Fruit fly (Drosophila melanogaster) whole organism, prepupa: ENCODE data around the gene ATPsynCF6.

Source experiments
- Blimp-1 ChIP-seq: fragments of 200-800 bp; sonication (Bioruptor generic); optimal IDR thresholded peaks from 3 replicates; lab custom pipeline; 2017; ENCODE audit warnings: missing biosample characterization, missing genetic modification characterization, mild to moderate bottlenecking, moderate library complexity, missing genetic modification reagents
- CG10631 ChIP-seq: fragments of 200-800 bp; sonication (Bioruptor generic); optimal IDR thresholded peaks from 2 replicates; lab custom pipeline; 2016; ENCODE audit warnings: missing biosample characterization, missing genetic modification characterization
- CG10669 ChIP-seq: fragments of 200-800 bp; sonication (Bioruptor generic); optimal IDR thresholded peaks from 3 replicates; lab custom pipeline; 2018; ENCODE audit warnings: missing biosample characterization, mild to moderate bottlenecking, missing genetic modification characterization, moderate library complexity
- CG11294 ChIP-seq: fragments of 200-800 bp; sonication (Bioruptor generic); IDR thresholded peaks from 2 replicates; pipeline ENCODE4 v1.3.6; 2022; ENCODE audit warnings: missing biosample characterization, missing genetic modification characterization
- CG11762 ChIP-seq: fragments of 200-800 bp; sonication (Bioruptor generic); optimal IDR thresholded peaks from 3 replicates; lab custom pipeline; 2016; ENCODE audit warnings: missing biosample characterization, missing genetic modification characterization; ENCODE audit not compliant: insufficient read depth
- CG15336 ChIP-seq: fragments of 200-800 bp; sonication (Bioruptor generic); IDR thresholded peaks from 2 replicates; pipeline ENCODE4 v1.3.6; 2022; ENCODE audit warnings: missing biosample characterization, missing genetic modification characterization
- CG1621 ChIP-seq: fragments of 200-800 bp; sonication (Bioruptor generic); optimal IDR thresholded peaks from 3 replicates; lab custom pipeline; 2018; ENCODE audit warnings: missing biosample characterization, mild to moderate bottlenecking, missing genetic modification characterization
- CG16779 ChIP-seq: fragments of 200-800 bp; sonication (Bioruptor generic); optimal IDR thresholded peaks from 3 replicates; lab custom pipeline; 2017; ENCODE audit warnings: missing biosample characterization, mild to moderate bottlenecking, missing genetic modification characterization
- CG3032 ChIP-seq: fragments of 200-800 bp; optimal IDR thresholded peaks from 2 replicates; lab custom pipeline; 2019; ENCODE audit warnings: missing biosample characterization, mild to moderate bottlenecking, missing genetic modification characterization, moderate library complexity
- CG32006 ChIP-seq: fragments of 200-800 bp; sonication (Bioruptor generic); optimal IDR thresholded peaks from 3 replicates; lab custom pipeline; 2017; ENCODE audit warnings: missing biosample characterization, mild to moderate bottlenecking, missing genetic modification characterization
- CG34406 ChIP-seq: fragments of 200-800 bp; sonication (Bioruptor generic); optimal IDR thresholded peaks from 3 replicates; lab custom pipeline; 2016; ENCODE audit warnings: missing biosample characterization, missing genetic modification characterization
- CG3919 ChIP-seq: fragments of 200-800 bp; sonication (Bioruptor generic); optimal IDR thresholded peaks from 3 replicates; lab custom pipeline; 2016; ENCODE audit warnings: missing biosample characterization, missing genetic modification characterization
- CG4318 ChIP-seq: fragments of 200-800 bp; sonication (Bioruptor generic); optimal IDR thresholded peaks from 3 replicates; lab custom pipeline; 2017; ENCODE audit warnings: missing biosample characterization, mild to moderate bottlenecking, missing genetic modification characterization
- CG6163 ChIP-seq: fragments of 200-800 bp; sonication (Bioruptor generic); IDR thresholded peaks from 3 replicates; pipeline ENCODE4 v1.3.6; 2022; ENCODE audit warnings: missing biosample characterization, missing genetic modification characterization
- CG6792 ChIP-seq: fragments of 200-800 bp; sonication (Bioruptor generic); optimal IDR thresholded peaks from 3 replicates; lab custom pipeline; 2016; ENCODE audit warnings: missing biosample characterization, missing genetic modification characterization
- CG6808 ChIP-seq: fragments of 200-800 bp; sonication (Bioruptor generic); optimal IDR thresholded peaks from 3 replicates; lab custom pipeline; 2017; ENCODE audit warnings: missing biosample characterization, missing genetic modification characterization, mild to moderate bottlenecking, moderate library complexity, missing genetic modification reagents
- CG6854 ChIP-seq: fragments of 200-800 bp; sonication (Bioruptor generic); optimal IDR thresholded peaks from 2 replicates; lab custom pipeline; 2017; ENCODE audit warnings: missing biosample characterization, mild to moderate bottlenecking, missing genetic modification characterization
- CG7368 ChIP-seq: fragments of 200-800 bp; sonication (Bioruptor generic); optimal IDR thresholded peaks from 3 replicates; lab custom pipeline; 2016; ENCODE audit warnings: missing biosample characterization, missing genetic modification characterization
- CG8119 ChIP-seq: fragments of 200-800 bp; sonication (Bioruptor generic); IDR thresholded peaks from 3 replicates; pipeline ENCODE4 v1.3.6; 2022; ENCODE audit warnings: missing biosample characterization, missing genetic modification characterization
- CG8319 ChIP-seq: fragments of 200-800 bp; sonication (Bioruptor generic); optimal IDR thresholded peaks from 3 replicates; lab custom pipeline; 2016; ENCODE audit warnings: missing biosample characterization, missing genetic modification characterization
- CG8632 ChIP-seq: fragments of 200-800 bp; sonication (Bioruptor generic); optimal IDR thresholded peaks from 3 replicates; lab custom pipeline; 2016; ENCODE audit warnings: missing biosample characterization, missing genetic modification characterization
- Eip75B ChIP-seq: fragments of 200-800 bp; sonication (Bioruptor generic); optimal IDR thresholded peaks from 3 replicates; lab custom pipeline; 2016; ENCODE audit warnings: missing biosample characterization, missing genetic modification characterization
- Eip78C ChIP-seq: fragments of 200-800 bp; sonication (Bioruptor generic); peaks from one replicate; lab custom pipeline; 2016; ENCODE audit warnings: missing biosample characterization, missing genetic modification characterization
- Eip93F ChIP-seq: fragments of 200-800 bp; sonication (Bioruptor generic); optimal IDR thresholded peaks from 2 replicates; lab custom pipeline; 2016; ENCODE audit warnings: missing biosample characterization, mild to moderate bottlenecking, missing genetic modification characterization
- Ets21C ChIP-seq: fragments of 200-800 bp; sonication (Bioruptor generic); optimal IDR thresholded peaks from 3 replicates; lab custom pipeline; 2016; ENCODE audit warnings: missing biosample characterization, missing genetic modification characterization
- Ets96B ChIP-seq: fragments of 200-800 bp; optimal IDR thresholded peaks from 2 replicates; lab custom pipeline; 2019; ENCODE audit warnings: missing biosample characterization, mild to moderate bottlenecking, missing genetic modification characterization, moderate library complexity
- Gug ChIP-seq: fragments of 200-800 bp; sonication (Bioruptor generic); IDR thresholded peaks from 2 replicates; pipeline ENCODE4 v1.3.6; 2022; ENCODE audit warnings: missing biosample characterization, missing genetic modification characterization
- Hr38 ChIP-seq: sonication (Bioruptor generic); optimal IDR thresholded peaks from 2 replicates; lab custom pipeline; 2016; ENCODE audit warnings: missing biosample characterization, missing genetic modification characterization
- Hr4 ChIP-seq: fragments of 200-800 bp; sonication (Bioruptor generic); optimal IDR thresholded peaks from 3 replicates; lab custom pipeline; 2016; ENCODE audit warnings: missing biosample characterization, missing genetic modification characterization
- Lpt ChIP-seq: fragments of 200-800 bp; sonication (Bioruptor generic); optimal IDR thresholded peaks from 3 replicates; lab custom pipeline; 2016; ENCODE audit warnings: missing biosample characterization, missing genetic modification characterization
- OdsH ChIP-seq: fragments of 200-800 bp; sonication (Bioruptor generic); optimal IDR thresholded peaks from 3 replicates; lab custom pipeline; 2016; ENCODE audit warnings: missing biosample characterization, missing genetic modification characterization
- Smox ChIP-seq: fragments of 200-800 bp; sonication (Bioruptor generic); optimal IDR thresholded peaks from 3 replicates; lab custom pipeline; 2016; ENCODE audit warnings: missing biosample characterization, missing genetic modification characterization
- Sox102F ChIP-seq: fragments of 200-800 bp; sonication (Bioruptor generic); optimal IDR thresholded peaks from 2 replicates; lab custom pipeline; 2016; ENCODE audit warnings: missing biosample characterization, mild to moderate bottlenecking, missing genetic modification characterization
- Sox14 ChIP-seq: fragments of 200-800 bp; sonication (Bioruptor generic); optimal IDR thresholded peaks from 3 replicates; lab custom pipeline; 2016; ENCODE audit warnings: missing biosample characterization, missing genetic modification characterization
- Sox15 ChIP-seq: fragments of 200-800 bp; sonication (Bioruptor generic); optimal IDR thresholded peaks from 3 replicates; lab custom pipeline; 2016; ENCODE audit warnings: missing biosample characterization, missing genetic modification characterization
- achi ChIP-seq: fragments of 200-800 bp; sonication (Bioruptor generic); optimal IDR thresholded peaks from 3 replicates; lab custom pipeline; 2016; ENCODE audit warnings: missing biosample characterization, missing genetic modification characterization
- acj6 ChIP-seq: fragments of 200-800 bp; sonication (Bioruptor generic); optimal IDR thresholded peaks from 3 replicates; lab custom pipeline; 2016; ENCODE audit warnings: missing biosample characterization, missing genetic modification characterization
- cyc ChIP-seq: fragments of 200-800 bp; sonication (Bioruptor generic); optimal IDR thresholded peaks from 3 replicates; lab custom pipeline; 2016; ENCODE audit warnings: missing biosample characterization, missing genetic modification characterization
- dac ChIP-seq: fragments of 200-800 bp; sonication (Bioruptor generic); optimal IDR thresholded peaks from 2 replicates; lab custom pipeline; 2017; ENCODE audit warnings: missing biosample characterization, mild to moderate bottlenecking, missing genetic modification characterization
- dsx ChIP-seq: fragments of 200-800 bp; optimal IDR thresholded peaks from 3 replicates; lab custom pipeline; 2019; ENCODE audit warnings: missing biosample characterization, mild to moderate bottlenecking, missing genetic modification characterization, moderate library complexity; ENCODE audit not compliant: poor library complexity, severe bottlenecking
- eg ChIP-seq: fragments of 200-800 bp; sonication (Bioruptor generic); IDR thresholded peaks from 3 replicates; pipeline ENCODE4 v1.3.6; 2022; ENCODE audit warnings: missing biosample characterization, missing genetic modification characterization
- lz ChIP-seq: fragments of 200-800 bp; sonication (Bioruptor generic); optimal IDR thresholded peaks from 3 replicates; lab custom pipeline; 2016; ENCODE audit warnings: missing biosample characterization, missing genetic modification characterization
- net ChIP-seq: fragments of 200-800 bp; sonication (Bioruptor generic); optimal IDR thresholded peaks from 3 replicates; lab custom pipeline; 2016; ENCODE audit warnings: missing biosample characterization, missing genetic modification characterization
- pdm3 ChIP-seq: fragments of 200-800 bp; sonication (Bioruptor generic); optimal IDR thresholded peaks from 3 replicates; lab custom pipeline; 2016; ENCODE audit warnings: missing biosample characterization, missing genetic modification characterization
- salr ChIP-seq, 2 experiments: fragments of 200-800 bp; sonication (Bioruptor generic); optimal IDR thresholded peaks; 3 replicates each; lab custom pipeline; 2016 to 2018; ENCODE audit warnings: missing biosample characterization in 2 of 2, missing genetic modification characterization in 2 of 2, mild to moderate bottlenecking in 1 of 2
- svp ChIP-seq: fragments of 200-800 bp; sonication (Bioruptor generic); peaks from one replicate; lab custom pipeline; 2016; ENCODE audit warnings: missing biosample characterization, missing genetic modification characterization
- topi ChIP-seq: fragments of 200-800 bp; sonication (Bioruptor generic); optimal IDR thresholded peaks from 3 replicates; lab custom pipeline; 2016; ENCODE audit warnings: missing biosample characterization, missing genetic modification characterization
- vri ChIP-seq: fragments of 200-800 bp; sonication (Bioruptor generic); optimal IDR thresholded peaks from 3 replicates; lab custom pipeline; 2016; ENCODE audit warnings: missing biosample characterization, mild to moderate bottlenecking, missing genetic modification characterization

ATPsynCF6 gene

dm6 chr3R:23393507-23393906, 37.6 kb upstream of the ATPsynCF6 start (continued):
- TF ChIP-seq dsx (GFP tag; lab: Kevin White, UChicago) (no peak), Smox (GFP tag; lab: Kevin White, UChicago) (no peak), CG32006 (GFP tag; lab: Kevin White, UChicago) (peak; percentile 67), net (no peak), topi (no peak)

dm6 chr3R:23392235-23392634, 36.4 kb upstream of the ATPsynCF6 start:
- TF ChIP-seq CG3919 (peak; percentile 62), CG7368 (GFP tag; lab: Kevin White, UChicago) (no peak), CG8119 (0 out of 3 replicates have a peak, but pooled peaks have one; percentile 41), CG32006 (GFP tag; lab: Kevin White, UChicago) (peak; percentile 60), CG6792 (GFP tag; lab: Kevin White, UChicago) (no peak), CG4318 (GFP tag; lab: Kevin White, UChicago) (peak; percentile 20), Hr4 (GFP tag; lab: Kevin White, UChicago) (no peak), CG10631 (GFP tag; lab: Kevin White, UChicago) (peak; percentile 56), Sox102F (GFP tag; lab: Kevin White, UChicago) (no peak), Sox14 (GFP tag; lab: Kevin White, UChicago) (peak; percentile 32), CG11762 (no peak), cyc (GFP tag; lab: Kevin White, UChicago) (no peak), pdm3 (GFP tag; lab: Kevin White, UChicago) (peak; percentile 19), CG1621 (tag; lab: Kevin White, UChicago) (peak; percentile 9), Eip75B (GFP tag; lab: Kevin White, UChicago) (peak; percentile 23), OdsH (GFP tag; lab: Kevin White, UChicago) (peak; percentile 18), Sox15 (no peak), Ets21C (GFP tag; lab: Kevin White, UChicago) (no peak), salr (GFP tag; optimal IDR thresholded peaks at IDR 0.05; lab: Kevin White, UChicago) (peak in 1 of 2 experiments; percentile 52), CG11294 (0 out of 2 replicates have a peak, but pooled peaks have one; percentile 23), CG16779 (tag; lab: Kevin White, UChicago) (no peak), acj6 (GFP tag; lab: Kevin White, UChicago) (peak; percentile 41), Eip93F (no peak), CG10669 (GFP tag; lab: Kevin White, UChicago) (peak; percentile 18), CG15336 (peak; percentile 39; the same call in 1 of the 2 replicates), Ets96B (peak; percentile 12), vri (no peak), eg (peak; percentile 70; the same call in 2 of the 3 replicates), CG3032 (peak; percentile 10), net (peak; percentile 1), CG6163 (GFP tag; lab: Robert Waterston, UW) (peak; percentile 75), lz (GFP tag; lab: Kevin White, UChicago) (no peak), dac (peak; percentile 46), CG8319 (GFP tag; lab: Kevin White, UChicago) (no peak), Lpt (GFP tag; lab: Kevin White, UChicago) (peak; percentile 39), Eip78C (GFP tag; lab: Kevin White, UChicago) (peak; percentile 80), achi (GFP tag; lab: Kevin White, UChicago) (peak; percentile 14)

- TF ChIP-seq svp (GFP tag; lab: Kevin White, UChicago) (no peak), pdm3 (GFP tag; lab: Kevin White, UChicago) (no peak), CG15336 (peak; percentile 69), Sox102F (GFP tag; lab: Kevin White, UChicago) (no peak), Blimp-1 (no peak), Sox14 (GFP tag; lab: Kevin White, UChicago) (no peak), salr (GFP tag; optimal IDR thresholded peaks at IDR 0.05; lab: Kevin White, UChicago) (no peak), Gug (GFP tag; lab: Robert Waterston, UW) (no peak), eg (peak; percentile 36; the same call in 1 of the 3 replicates), Lpt (GFP tag; lab: Kevin White, UChicago) (no peak), Hr4 (GFP tag; lab: Kevin White, UChicago) (peak; percentile 67), CG16779 (tag; lab: Kevin White, UChicago) (no peak), CG3919 (no peak), CG6854 (GFP tag; lab: Kevin White, UChicago) (no peak), CG6808 (GFP tag; lab: Kevin White, UChicago) (no peak), Sox15 (no peak), CG34406 (no peak), vri (no peak), CG8632 (GFP tag; lab: Kevin White, UChicago) (no peak), CG32006 (GFP tag; lab: Kevin White, UChicago) (peak; percentile 75), Hr38 (GFP tag; lab: Kevin White, UChicago) (no peak), Eip75B (GFP tag; lab: Kevin White, UChicago) (no peak), OdsH (GFP tag; lab: Kevin White, UChicago) (no peak)
Measured at dm6 chr3R:23390769-23391309, 35.0 kb upstream of the ATPsynCF6 start.
